Fruit fly (Drosophila melanogaster): Measurements from ENCODE around the gene GABA-B-R1.

Gene GABA-B-R1

dm6 chr2L:15060580-15061005, 44.5 kb downstream of the GABA-B-R1 start, which contains the start of gene TfIIS (continued):
- TF ChIP-seq Ets65A (GFP tag) (peak; percentile 88), Myb (GFP tag; optimal IDR thresholded peaks at IDR 0.05) (peak; percentile 87), Dll (GFP tag; IDR thresholded peaks at IDR 0.05; ENCODE audit: partially characterized antibody) (0 out of 4 replicates have a peak, but pooled peaks have one; percentile 13), grn (GFP tag; optimal IDR thresholded peaks at IDR 0.05) (no peak), dmrt99B (tag; optimal IDR thresholded peaks at IDR 0.05) (no peak), knrl (GFP tag; IDR thresholded peaks at IDR 0.05; ENCODE audit: partially characterized antibody) (peak; percentile 61; the same call in 2 of the 3 replicates), da (GFP tag; optimal IDR thresholded peaks at IDR 0.05) (no peak), sqz (GFP tag; optimal IDR thresholded peaks at IDR 0.05) (peak; percentile 67), cato (GFP tag; optimal IDR thresholded peaks at IDR 0.05; ENCODE audit: borderline replicate concordance) (no peak), toy (GFP tag; IDR thresholded peaks at IDR 0.05) (no peak), CG1647 (GFP tag; optimal IDR thresholded peaks at IDR 0.05) (no peak), YL-1 (GFP tag; optimal IDR thresholded peaks at IDR 0.05) (peak; percentile 50), hkb (optimal IDR thresholded peaks at IDR 0.05) (peak; percentile 72), hkb (GFP tag; IDR thresholded peaks at IDR 0.05) (no peak), nom (GFP tag; optimal IDR thresholded peaks at IDR 0.05) (peak; percentile 28), ci (GFP tag; IDR thresholded peaks at IDR 0.05) (peak; percentile 57; the same call in 1 of the 3 replicates), nau (GFP tag; optimal IDR thresholded peaks at IDR 0.05) (no peak), repo (GFP tag; optimal IDR thresholded peaks at IDR 0.05) (no peak), gro (GFP tag; optimal IDR thresholded peaks at IDR 0.05) (peak; percentile 32), CG42726 (GFP tag; IDR thresholded peaks at IDR 0.05; ENCODE audit: partially characterized antibody) (0 out of 2 replicates have a peak, but pooled peaks have one; percentile 63), pros (GFP tag; optimal IDR thresholded peaks at IDR 0.05) (no peak), sisA (GFP tag; IDR thresholded peaks at IDR 0.05) (no peak; the same call in 1 of the 2 replicates), BtbVII (GFP tag; optimal IDR thresholded peaks at IDR 0.05) (no peak), CG17568 (GFP tag; optimal IDR thresholded peaks at IDR 0.05) (peak; percentile 97), D19A (tag; optimal IDR thresholded peaks at IDR 0.05) (no peak), CG9817 (tag; optimal IDR thresholded peaks at IDR 0.05) (no peak), Hmr (GFP tag; optimal IDR thresholded peaks at IDR 0.05) (peak; percentile 74), Lhr (GFP tag; optimal IDR thresholded peaks at IDR 0.05) (peak; percentile 95), CG3726 (GFP tag; IDR thresholded peaks at IDR 0.05) (no peak), CG3065 (GFP tag; optimal IDR thresholded peaks at IDR 0.05) (no peak), CG34422 (GFP tag; IDR thresholded peaks at IDR 0.05) (peak; percentile 54; the same call in 2 of the 3 replicates), cas (GFP tag; IDR thresholded peaks at IDR 0.05) (no peak), CG13296 (GFP tag; optimal IDR thresholded peaks at IDR 0.05) (no peak), Drgx (GFP tag; IDR thresholded peaks at IDR 0.05) (0 out of 2 replicates have a peak, but pooled peaks have one; percentile 30), Med (GFP tag) (peak; percentile 85)

dm6 chr2L:15061368-15061767, 45.2 kb downstream of the GABA-B-R1 start, which contains the start of the genes solo and vas:
TSS of gene solo (plus strand) at chr2L:15061656.
TSS of gene vas (plus strand) at chr2L:15061656.
- TF ChIP-seq Ptx1 (GFP tag; IDR thresholded peaks at IDR 0.05) (peak; percentile 57), exex (tag; optimal IDR thresholded peaks at IDR 0.05) (peak; percentile 12), mam (GFP tag; optimal IDR thresholded peaks at IDR 0.05) (peak; percentile 42), HLHmδ (GFP tag; optimal IDR thresholded peaks at IDR 0.05) (no peak), Dek (tag; optimal IDR thresholded peaks at IDR 0.05) (peak; percentile 77), Eip74EF (GFP tag; optimal IDR thresholded peaks at IDR 0.05) (peak in 1 of 2 experiments; percentile 22), CG16813 (GFP tag; IDR thresholded peaks at IDR 0.05; ENCODE audit: partially characterized antibody) (0 out of 3 replicates have a peak, but pooled peaks have one; percentile 29), CG4424 (GFP tag; optimal IDR thresholded peaks at IDR 0.05) (peak; percentile 23), pnt (GFP tag; optimal IDR thresholded peaks at IDR 0.05) (no peak), PHDP (tag; optimal IDR thresholded peaks at IDR 0.05) (peak; percentile 50), CG33557 (GFP tag; optimal IDR thresholded peaks at IDR 0.05) (peak; percentile 43), CG8944 (GFP tag; optimal IDR thresholded peaks at IDR 0.05) (no peak), CG17361 (GFP tag; IDR thresholded peaks at IDR 0.05) (peak; percentile 49), Mrtf (GFP tag; IDR thresholded peaks at IDR 0.05) (0 out of 3 replicates have a peak, but pooled peaks have one; percentile 32), CG10979 (tag; optimal IDR thresholded peaks at IDR 0.05) (peak; percentile 36), B-H2 (GFP tag; optimal IDR thresholded peaks at IDR 0.05) (peak; percentile 42), CG13287 (GFP tag; IDR thresholded peaks at IDR 0.05; ENCODE audit: partially characterized antibody) (peak; percentile 16; the same call in 1 of the 2 replicates)
